Worm (Caenorhabditis elegans): Measurements from ENCODE around the gene flcn-1.

ce11 chrII:6989830-6990287 lies 61.3 kb downstream of the flcn-1 start, which contains the start of gene C15F1.1:
- no peak for TF ChIP-seq med-1 (GFP tag; optimal IDR thresholded peaks at IDR 0.05; ENCODE audit: insufficient read depth)
- no peak for TF ChIP-seq T22C8.4 (GFP tag; IDR thresholded peaks at IDR 0.05)
- no peak for TF ChIP-seq ztf-29 (GFP tag; IDR thresholded peaks at IDR 0.05)
- TF ChIP-seq klf-2 (GFP tag; conservative IDR thresholded peaks at IDR 0.05), result no peak
- no peak for TF ChIP-seq flt-1 (GFP tag; IDR thresholded peaks at IDR 0.05)
- TF ChIP-seq ztf-23 (GFP tag; IDR thresholded peaks at IDR 0.05), result no peak
- TF ChIP-seq cog-1 (tag; optimal IDR thresholded peaks at IDR 0.05), result no peak

Data from whole organism, midembryonic.